Worm (Caenorhabditis elegans) whole organism, early embryonic: Measurements from ENCODE around the gene nhr-268.

ENCODE experiments used
- B0310.2 ChIP-seq: sonication (generic microtip); optimal IDR thresholded peaks from 2 replicates; lab custom pipeline; 2016; ENCODE audit warnings: mild to moderate bottlenecking, missing genetic modification characterization, missing compliant biosample characterization
- ama-1 ChIP-seq: fragments of 150-350 bp; optimal IDR thresholded peaks from 2 replicates; lab custom pipeline; 2014
- ceh-13 ChIP-seq: fragments of 200-800 bp; sonication (Bioruptor generic); optimal IDR thresholded peaks from 2 replicates; lab custom pipeline; 2018; ENCODE audit warnings: mild to moderate bottlenecking, missing genetic modification characterization, missing compliant biosample characterization
- ceh-36 ChIP-seq: sonication (generic microtip); optimal IDR thresholded peaks from 2 replicates; lab custom pipeline; 2016; ENCODE audit warnings: missing genetic modification characterization, inconsistent platforms, missing compliant biosample characterization
- scrt-1 ChIP-seq: fragments of 200-800 bp; sonication (Bioruptor generic); IDR thresholded peaks from 2 replicates; pipeline ENCODE4 v1.3.6; 2022; ENCODE audit warnings: missing genetic modification characterization, missing compliant biosample characterization
- sea-1 ChIP-seq: fragments of 200-800 bp; sonication (Bioruptor generic); conservative IDR thresholded peaks from 2 replicates; pipeline ENCODE4 v1.3.6; 2022; ENCODE audit warnings: missing genetic modification characterization, missing compliant biosample characterization
- tra-4 ChIP-seq: sonication (generic microtip); optimal IDR thresholded peaks from 2 replicates; lab custom pipeline; 2017; ENCODE audit warnings: missing genetic modification characterization, missing compliant biosample characterization

ce11 chrV:15710401-15710800 is 20.3 kb downstream of the nhr-268 start, which contains the start of gene Y6E2A.1:
- TF ChIP-seq sea-1 (GFP tag; lab: Robert Waterston, UW) (no peak), scrt-1 (no peak), tra-4 (tag; lab: Kevin White, UChicago) (no peak), B0310.2 (tag; lab: Kevin White, UChicago) (no peak), ceh-13 (GFP tag; lab: Kevin White, UChicago) (no peak), ama-1 (no peak), ceh-36 (no peak)
